Worm (Caenorhabditis elegans): ENCODE measurements around the gene Y57E12AL.2.

Gene Y57E12AL.2

ce11 chrV:7022981-7023380, 34.9 kb upstream of the Y57E12AL.2 start:
- TF ChIP-seq ceh-16 (tag; optimal IDR thresholded peaks at IDR 0.05) = no peak
- TF ChIP-seq nhr-237 (tag; optimal IDR thresholded peaks at IDR 0.05) = no peak
- TF ChIP-seq nhr-23 (tag; optimal IDR thresholded peaks at IDR 0.05) = no peak
- no peak for TF ChIP-seq sea-2 (GFP tag; optimal IDR thresholded peaks at IDR 0.05)
- no peak for TF ChIP-seq unc-39 (tag; optimal IDR thresholded peaks at IDR 0.05)
- TF ChIP-seq ceh-82 (tag; optimal IDR thresholded peaks at IDR 0.05) = no peak
- TF ChIP-seq egl-5 (tag; optimal IDR thresholded peaks at IDR 0.05) = no peak
- no peak for TF ChIP-seq nhr-43 (tag; optimal IDR thresholded peaks at IDR 0.05; ENCODE audit: poor library complexity, severe bottlenecking)
- TF ChIP-seq nhr-67 (tag; optimal IDR thresholded peaks at IDR 0.05) = no peak
- TF ChIP-seq nhr-76 (tag; optimal IDR thresholded peaks at IDR 0.05) = no peak

- no peak for TF ChIP-seq fkh-2 (tag; optimal IDR thresholded peaks at IDR 0.05)
Measured at ce11 chrV:7027055-7027454, 30.8 kb upstream of the Y57E12AL.2 start, which contains the start of gene F20A1.6. F20A1.6 (minus strand) TSS chrV:7027155.

ce11 chrV:7036475-7036874, 21.4 kb upstream of the Y57E12AL.2 start, which contains the start of gene twk-11:
twk-11 (minus strand) TSS chrV:7036575.
- TF ChIP-seq tbx-2 (tag; optimal IDR thresholded peaks at IDR 0.05) (no peak), zag-1 (tag; optimal IDR thresholded peaks at IDR 0.05) (no peak)

ce11 chrV:7046005-7046404, 11.9 kb upstream of the Y57E12AL.2 start, which contains the start of gene F20A1.2:
F20A1.2 (plus strand) TSS chrV:7046305.
- TF ChIP-seq nhr-25 (tag; optimal IDR thresholded peaks at IDR 0.05) = no peak
- TF ChIP-seq ceh-9 (tag; optimal IDR thresholded peaks at IDR 0.05) = no peak
- no peak for TF ChIP-seq unc-62 (GFP tag; optimal IDR thresholded peaks at IDR 0.05)
- TF ChIP-seq fos-1 (tag; optimal IDR thresholded peaks at IDR 0.05) = no peak
- TF ChIP-seq tbx-2 (tag; optimal IDR thresholded peaks at IDR 0.05) = no peak
- no peak for TF ChIP-seq daf-12 (tag; optimal IDR thresholded peaks at IDR 0.05)
- TF ChIP-seq mdl-1 (tag; optimal IDR thresholded peaks at IDR 0.05) = no peak
- TF ChIP-seq egl-27 (tag; optimal IDR thresholded peaks at IDR 0.05) = no peak
- TF ChIP-seq ceh-82 (tag; optimal IDR thresholded peaks at IDR 0.05) = no peak
- TF ChIP-seq ama-1 (optimal IDR thresholded peaks at IDR 0.05) = no peak
- TF ChIP-seq unc-39 (tag; optimal IDR thresholded peaks at IDR 0.05) = no peak
- TF ChIP-seq nhr-28 (tag; optimal IDR thresholded peaks at IDR 0.05) = no peak
- no peak for TF ChIP-seq nhr-76 (tag; optimal IDR thresholded peaks at IDR 0.05)
- TF ChIP-seq nhr-67 (tag; optimal IDR thresholded peaks at IDR 0.05) = no peak

- no peak for TF ChIP-seq eor-1 (tag; optimal IDR thresholded peaks at IDR 0.05)
- TF ChIP-seq sea-2 (GFP tag; optimal IDR thresholded peaks at IDR 0.05) = no peak
- no peak for TF ChIP-seq fkh-10 (GFP tag; optimal IDR thresholded peaks at IDR 0.05)
- no peak for TF ChIP-seq pqm-1 (tag; optimal IDR thresholded peaks at IDR 0.05)
- TF ChIP-seq hmg-11 (tag; optimal IDR thresholded peaks at IDR 0.05) = no peak
- TF ChIP-seq lin-39 (tag; optimal IDR thresholded peaks at IDR 0.05) = no peak
- no peak for TF ChIP-seq jun-1 (tag; optimal IDR thresholded peaks at IDR 0.05)
- TF ChIP-seq ceh-28 (tag; optimal IDR thresholded peaks at IDR 0.05) = no peak
- no peak for TF ChIP-seq daf-12 (tag; optimal IDR thresholded peaks at IDR 0.05)
- no peak for TF ChIP-seq nhr-23 (tag; optimal IDR thresholded peaks at IDR 0.05)
- no peak for TF ChIP-seq nhr-28 (tag; optimal IDR thresholded peaks at IDR 0.05)
Measured at ce11 chrV:7047512-7047911, 10.4 kb upstream of the Y57E12AL.2 start, which contains the start of gene F20A1.8. F20A1.8 (minus strand) TSS chrV:7047612.

- TF ChIP-seq lin-15B (tag; optimal IDR thresholded peaks at IDR 0.05) = no peak
- TF ChIP-seq lin-39 (tag; optimal IDR thresholded peaks at IDR 0.05) = no peak
- TF ChIP-seq egl-5 (tag; optimal IDR thresholded peaks at IDR 0.05) = no peak
- no peak for TF ChIP-seq ztf-4 (tag; optimal IDR thresholded peaks at IDR 0.05)
- TF ChIP-seq pqm-1 (tag; optimal IDR thresholded peaks at IDR 0.05) = no peak
- TF ChIP-seq jun-1 (tag; optimal IDR thresholded peaks at IDR 0.05) = no peak
- TF ChIP-seq aly-2 (tag; optimal IDR thresholded peaks at IDR 0.05) = no peak
- no peak for TF ChIP-seq ceh-16 (tag; optimal IDR thresholded peaks at IDR 0.05)
- TF ChIP-seq ceh-9 (tag; optimal IDR thresholded peaks at IDR 0.05) = no peak
- no peak for TF ChIP-seq elt-2 (tag; optimal IDR thresholded peaks at IDR 0.05)
- no peak for TF ChIP-seq nhr-67 (tag; optimal IDR thresholded peaks at IDR 0.05)
- TF ChIP-seq mdl-1 (tag; optimal IDR thresholded peaks at IDR 0.05) = no peak
- TF ChIP-seq egl-27 (tag; optimal IDR thresholded peaks at IDR 0.05) = no peak
- TF ChIP-seq nhr-23 (tag; optimal IDR thresholded peaks at IDR 0.05) = no peak
- TF ChIP-seq lsy-12 (tag; optimal IDR thresholded peaks at IDR 0.05) = no peak
- TF ChIP-seq tbx-2 (tag; optimal IDR thresholded peaks at IDR 0.05) = no peak
Measured at ce11 chrV:7050153-7050552, 7.7 kb upstream of the Y57E12AL.2 start.
